Worm (Caenorhabditis elegans) whole organism, L4 larva: ENCODE measurements around the gene irld-17.
A peak's percentile ranks its signal among the peaks of the same experiment; 100 is the strongest.

Experiments used
- F26F4.8 ChIP-seq: fragments of 200-800 bp; sonication (Bioruptor generic); conservative IDR thresholded peaks from 2 replicates; pipeline ENCODE4 v1.3.6; 2022; ENCODE audit warnings: missing genetic modification characterization, missing compliant biosample characterization
- F37D6.2 ChIP-seq: sonication (generic microtip); optimal IDR thresholded peaks from 2 replicates; lab custom pipeline; 2016; ENCODE audit warnings: mild to moderate bottlenecking, missing genetic modification characterization, missing compliant biosample characterization
- T20F7.1 ChIP-seq: fragments of 200-800 bp; sonication (Bioruptor generic); optimal IDR thresholded peaks from 2 replicates; lab custom pipeline; 2018; ENCODE audit warnings: mild to moderate bottlenecking, missing genetic modification characterization, missing compliant biosample characterization
- T26A8.4 ChIP-seq: fragments of 200-800 bp; sonication (Bioruptor generic); IDR thresholded peaks from 2 replicates; pipeline ENCODE4 v1.3.6; 2022; ENCODE audit warnings: missing genetic modification characterization, missing compliant biosample characterization
- Y75B8A.6 ChIP-seq: fragments of 200-800 bp; sonication (Bioruptor generic); IDR thresholded peaks from 2 replicates; pipeline ENCODE4 v1.3.6; 2022; ENCODE audit warnings: missing genetic modification reagents, missing genetic modification characterization, missing compliant biosample characterization
- ZK337.2 ChIP-seq: fragments of 200-800 bp; sonication (Bioruptor generic); IDR thresholded peaks from 2 replicates; pipeline ENCODE4 v1.3.6; 2022; ENCODE audit warnings: missing genetic modification reagents, missing genetic modification characterization, missing compliant biosample characterization
- aly-2 ChIP-seq: sonication (generic microtip); optimal IDR thresholded peaks from 2 replicates; lab custom pipeline; 2018; ENCODE audit warnings: missing biosample characterization, missing genetic modification characterization
- ceh-20 ChIP-seq: fragments of 200-800 bp; sonication (Bioruptor generic); IDR thresholded peaks from 2 replicates; pipeline ENCODE4 v1.3.6; 2022; ENCODE audit warnings: missing genetic modification reagents, missing genetic modification characterization, missing compliant biosample characterization
- ceh-28 ChIP-seq: fragments of 150-350 bp; optimal IDR thresholded peaks from 2 replicates; lab custom pipeline; 2014; ENCODE audit warnings: missing biosample characterization, missing genetic modification reagents, missing genetic modification characterization
- ceh-32 ChIP-seq: sonication (generic microtip); optimal IDR thresholded peaks from 2 replicates; lab custom pipeline; 2016; ENCODE audit warnings: mild to moderate bottlenecking, missing genetic modification characterization, missing compliant biosample characterization; ENCODE audit not compliant: poor library complexity
- ceh-62 ChIP-seq: sonication (generic microtip); optimal IDR thresholded peaks from 2 replicates; lab custom pipeline; 2017; ENCODE audit warnings: missing biosample characterization, missing genetic modification characterization
- ces-1 ChIP-seq: fragments of 150-350 bp; sonication (generic microtip); optimal IDR thresholded peaks from 4 replicates; lab custom pipeline; 2014; ENCODE audit warnings: missing biosample characterization, missing genetic modification reagents, missing genetic modification characterization
- cey-2 ChIP-seq: sonication (generic microtip); optimal IDR thresholded peaks from 3 replicates; lab custom pipeline; 2017; ENCODE audit warnings: missing genetic modification characterization, mild to moderate bottlenecking, missing compliant biosample characterization, antibody characterized with exemption, borderline replicate concordance; ENCODE audit not compliant: insufficient read depth
- ctbp-1 ChIP-seq: fragments of 200-800 bp; sonication (Bioruptor generic); IDR thresholded peaks from 2 replicates; pipeline ENCODE4 v1.3.6; 2022; ENCODE audit warnings: missing genetic modification reagents, missing genetic modification characterization, missing compliant biosample characterization
- daf-16 ChIP-seq, 3 experiments: sonication (generic microtip); optimal IDR thresholded peaks; 2 replicates each; lab custom pipeline; 2016 to 2017; ENCODE audit warnings: missing genetic modification characterization in 3 of 3, missing genetic modification reagents in 3 of 3, mild to moderate bottlenecking in 2 of 3, missing compliant biosample characterization in 2 of 3, missing biosample characterization in 1 of 3, moderate library complexity in 1 of 3
- daf-8 ChIP-seq: fragments of 200-800 bp; sonication (Bioruptor generic); IDR thresholded peaks from 2 replicates; pipeline ENCODE4 v1.3.6; 2022; ENCODE audit warnings: missing genetic modification characterization, missing compliant biosample characterization
- dpl-1 ChIP-seq: fragments of 150-350 bp; optimal IDR thresholded peaks from 2 replicates; lab custom pipeline; 2014; ENCODE audit warnings: missing biosample characterization, missing genetic modification reagents, missing genetic modification characterization
- duxl-1 ChIP-seq: sonication (generic microtip); optimal IDR thresholded peaks from 2 replicates; lab custom pipeline; 2016; ENCODE audit warnings: mild to moderate bottlenecking, missing genetic modification characterization, moderate library complexity, missing compliant biosample characterization; ENCODE audit not compliant: poor library complexity
- fkh-10 ChIP-seq: fragments of 150-350 bp; optimal IDR thresholded peaks from 2 replicates; lab custom pipeline; 2014; ENCODE audit warnings: missing biosample characterization, missing genetic modification reagents, missing genetic modification characterization
- hif-1 ChIP-seq, 2 experiments: sonication (generic microtip); optimal IDR thresholded peaks; 2 replicates each; lab custom pipeline; 2016 to 2017; ENCODE audit warnings: missing compliant biosample characterization in 2 of 2, missing genetic modification characterization in 2 of 2, missing genetic modification reagents in 2 of 2, missing genotype in 2 of 2, mild to moderate bottlenecking in 1 of 2
- hlh-30 ChIP-seq: sonication (generic microtip); optimal IDR thresholded peaks from 2 replicates; lab custom pipeline; 2017; ENCODE audit warnings: antibody characterized with exemption, mild to moderate bottlenecking, missing genetic modification characterization, missing compliant biosample characterization; ENCODE audit not compliant: insufficient read depth
- hmg-1.1 ChIP-seq: fragments of 200-800 bp; sonication (Bioruptor generic); IDR thresholded peaks from 2 replicates; pipeline ENCODE4 v1.3.6; 2022; ENCODE audit warnings: missing genetic modification reagents, missing genetic modification characterization, missing compliant biosample characterization
- lim-7 ChIP-seq: fragments of 200-800 bp; sonication (Bioruptor generic); IDR thresholded peaks from 2 replicates; pipeline ENCODE4 v1.3.6; 2022; ENCODE audit warnings: missing genetic modification characterization, missing compliant biosample characterization
- lin-1 ChIP-seq: fragments of 200-800 bp; sonication (Bioruptor generic); IDR thresholded peaks from 2 replicates; pipeline ENCODE4 v1.3.6; 2022; ENCODE audit warnings: missing genetic modification reagents, missing genetic modification characterization, missing compliant biosample characterization
- lin-15B ChIP-seq: fragments of 150-350 bp; sonication (generic microtip); optimal IDR thresholded peaks from 3 replicates; lab custom pipeline; 2014; ENCODE audit warnings: missing biosample characterization, missing genetic modification characterization
- lin-38 ChIP-seq: fragments of 200-800 bp; sonication (Bioruptor generic); IDR thresholded peaks from 2 replicates; pipeline ENCODE4 v1.3.6; 2022; ENCODE audit warnings: missing genetic modification reagents, missing genetic modification characterization, missing compliant biosample characterization
- lsy-2 ChIP-seq, 2 experiments: fragments of 150-350 bp in 1 of 2; sonication (generic microtip) in 1 of 2; optimal IDR thresholded peaks; 2 replicates each; lab custom pipeline; 2014 to 2017; ENCODE audit warnings: missing biosample characterization in 2 of 2, missing genetic modification characterization in 2 of 2
- madf-5 ChIP-seq, 2 experiments: fragments of 200-800 bp; sonication (Bioruptor generic); IDR thresholded peaks; 2 replicates each; pipeline ENCODE4 v1.3.6; 2022; ENCODE audit warnings: missing compliant biosample characterization in 2 of 2, missing genetic modification characterization in 2 of 2
- mdl-1 ChIP-seq, 2 experiments: fragments of 150-350 bp in 1 of 2; sonication (generic microtip) in 1 of 2; optimal IDR thresholded peaks; 2 replicates each; lab custom pipeline; 2014 to 2017; ENCODE audit warnings: missing biosample characterization in 2 of 2, missing genetic modification characterization in 2 of 2
- mxl-2 ChIP-seq: fragments of 200-800 bp; sonication (Bioruptor generic); conservative IDR thresholded peaks from 2 replicates; pipeline ENCODE4 v1.3.6; 2022; ENCODE audit warnings: missing genetic modification reagents, missing genetic modification characterization, missing compliant biosample characterization
- mxl-3 ChIP-seq: fragments of 200-800 bp; sonication (Bioruptor generic); optimal IDR thresholded peaks from 2 replicates; lab custom pipeline; 2018; ENCODE audit warnings: mild to moderate bottlenecking, missing genetic modification characterization, missing compliant biosample characterization
- nhr-10 ChIP-seq: fragments of 150-350 bp; optimal IDR thresholded peaks from 2 replicates; lab custom pipeline; 2014; ENCODE audit warnings: missing biosample characterization, missing genetic modification characterization
- nhr-11 ChIP-seq: fragments of 150-350 bp; optimal IDR thresholded peaks from 2 replicates; lab custom pipeline; 2014; ENCODE audit warnings: missing biosample characterization, missing genetic modification characterization
- nhr-111 ChIP-seq: fragments of 200-800 bp; sonication (Bioruptor generic); optimal IDR thresholded peaks from 2 replicates; lab custom pipeline; 2018; ENCODE audit warnings: mild to moderate bottlenecking, missing genetic modification characterization, missing compliant biosample characterization
- nhr-237 ChIP-seq: sonication (generic microtip); optimal IDR thresholded peaks from 2 replicates; lab custom pipeline; 2017; ENCODE audit warnings: missing biosample characterization, missing genetic modification characterization
- nhr-42 ChIP-seq: fragments of 200-800 bp; sonication (Bioruptor generic); IDR thresholded peaks from 2 replicates; pipeline ENCODE4 v1.3.6; 2022; ENCODE audit warnings: missing genetic modification characterization, missing compliant biosample characterization
- nhr-6 ChIP-seq: fragments of 150-350 bp; optimal IDR thresholded peaks from 2 replicates; lab custom pipeline; 2014; ENCODE audit warnings: missing biosample characterization, missing genetic modification characterization
- pha-4 ChIP-seq, 2 experiments: fragments of 150-350 bp in 1 of 2; fragments of 200-800 bp in 1 of 2; sonication (Bioruptor generic) in 1 of 2; IDR thresholded peaks in 1 of 2; optimal IDR thresholded peaks in 1 of 2; 2 replicates each; pipeline versions ENCODE4 v1.3.6 to Lab custom; 2014 to 2022; ENCODE audit warnings: missing genetic modification characterization in 2 of 2, missing genetic modification reagents in 2 of 2, missing biosample characterization in 1 of 2, missing compliant biosample characterization in 1 of 2
- sdz-12 ChIP-seq: fragments of 200-800 bp; sonication (Bioruptor generic); optimal IDR thresholded peaks from 2 replicates; lab custom pipeline; 2018; ENCODE audit warnings: mild to moderate bottlenecking, missing genetic modification characterization, missing compliant biosample characterization
- set-16 ChIP-seq: fragments of 200-800 bp; sonication (Bioruptor generic); IDR thresholded peaks from 2 replicates; pipeline ENCODE4 v1.3.6; 2022; ENCODE audit warnings: missing genetic modification reagents, missing genetic modification characterization, missing compliant biosample characterization
- skn-1 ChIP-seq: fragments of 150-350 bp; optimal IDR thresholded peaks from 2 replicates; lab custom pipeline; 2014; ENCODE audit warnings: missing biosample characterization, missing genetic modification characterization
- snpc-1.2 ChIP-seq: fragments of 200-800 bp; sonication (Bioruptor generic); IDR thresholded peaks from 2 replicates; pipeline ENCODE4 v1.3.6; 2022; ENCODE audit warnings: missing genetic modification reagents, missing genetic modification characterization, missing compliant biosample characterization
- spr-3 ChIP-seq: fragments of 200-800 bp; sonication (Bioruptor generic); optimal IDR thresholded peaks from 2 replicates; lab custom pipeline; 2018; ENCODE audit warnings: mild to moderate bottlenecking, missing genetic modification characterization, missing compliant biosample characterization
- tra-1 ChIP-seq: fragments of 200-800 bp; sonication (Bioruptor generic); IDR thresholded peaks from 2 replicates; pipeline ENCODE4 v1.3.6; 2022; ENCODE audit warnings: missing genetic modification reagents, missing genetic modification characterization, missing compliant biosample characterization
- unc-39 ChIP-seq: sonication (generic microtip); optimal IDR thresholded peaks from 2 replicates; lab custom pipeline; 2017; ENCODE audit warnings: missing biosample characterization, missing genetic modification characterization
- vab-7 ChIP-seq: fragments of 200-800 bp; sonication (Bioruptor generic); IDR thresholded peaks from 2 replicates; pipeline ENCODE4 v1.3.6; 2022; ENCODE audit warnings: missing genetic modification reagents, missing genetic modification characterization, missing compliant biosample characterization
- zfp-3 ChIP-seq: fragments of 200-800 bp; sonication (Bioruptor generic); conservative IDR thresholded peaks from 2 replicates; pipeline ENCODE4 v1.3.6; 2022; ENCODE audit warnings: missing genetic modification reagents, missing genetic modification characterization, missing compliant biosample characterization
- zip-11 ChIP-seq: fragments of 200-800 bp; sonication (Bioruptor generic); IDR thresholded peaks from 2 replicates; pipeline ENCODE4 v1.3.6; 2022; ENCODE audit warnings: missing genetic modification characterization, missing compliant biosample characterization
- ztf-11 ChIP-seq: fragments of 150-350 bp; optimal IDR thresholded peaks from 2 replicates; lab custom pipeline; 2014; ENCODE audit warnings: missing biosample characterization, missing genetic modification characterization
- ztf-7 ChIP-seq: fragments of 150-350 bp; optimal IDR thresholded peaks from 2 replicates; lab custom pipeline; 2014; ENCODE audit warnings: missing biosample characterization, missing genetic modification characterization

The irld-17 gene

ce11 chrV:1610097-1610496 lies 21.7 kb upstream of the irld-17 start, which contains the start of gene nhr-177 (continued):
- TF ChIP-seq nhr-111 (no peak), pha-4 (GFP tag; IDR thresholded peaks at IDR 0.05; lab: Robert Waterston, UW) (no peak), pha-4 (tag; optimal IDR thresholded peaks at IDR 0.05; lab: Kevin White, UChicago) (no peak), ceh-62 (tag; lab: Kevin White, UChicago) (no peak), mdl-1 (tag; optimal IDR thresholded peaks at IDR 0.05; lab: Kevin White, UChicago) (no peak), nhr-237 (tag; lab: Kevin White, UChicago) (no peak), ztf-11 (tag; lab: Kevin White, UChicago) (no peak), F37D6.2 (tag; lab: Kevin White, UChicago) (no peak), vab-7 (GFP tag; lab: Robert Waterston, UW) (no peak), skn-1 (tag; lab: Kevin White, UChicago) (no peak), daf-16 (GFP tag; optimal IDR thresholded peaks at IDR 0.05; lab: Kevin White, UChicago) (no peak), daf-16 (tag; optimal IDR thresholded peaks at IDR 0.05; lab: Kevin White, UChicago) (peak; percentile 81), lin-15B (no peak), dpl-1 (GFP tag; lab: Kevin White, UChicago) (no peak), mxl-2 (GFP tag; lab: Robert Waterston, UW) (no peak), F26F4.8 (no peak), hmg-1.1 (GFP tag; lab: Robert Waterston, UW) (no peak), ceh-32 (tag; lab: Kevin White, UChicago) (no peak), mxl-3 (GFP tag; lab: Kevin White, UChicago) (peak; percentile 15), madf-5 (GFP tag; IDR thresholded peaks at IDR 0.05; lab: Robert Waterston, UW) (no peak), lim-7 (GFP tag; lab: Robert Waterston, UW) (no peak), T20F7.1 (GFP tag; lab: Kevin White, UChicago) (no peak), zfp-3 (no peak), ctbp-1 (GFP tag; lab: Robert Waterston, UW) (no peak), ces-1 (GFP tag; lab: Kevin White, UChicago) (no peak), hlh-30 (tag; lab: Kevin White, UChicago) (no peak), nhr-10 (tag; lab: Kevin White, UChicago) (no peak), nhr-11 (tag; lab: Kevin White, UChicago) (no peak), fkh-10 (GFP tag; lab: Kevin White, UChicago) (no peak), tra-1 (no peak), lsy-2 (tag; optimal IDR thresholded peaks at IDR 0.05; lab: Kevin White, UChicago) (no peak), nhr-6 (tag; lab: Kevin White, UChicago) (no peak), spr-3 (GFP tag; lab: Kevin White, UChicago) (no peak), ZK337.2 (GFP tag; lab: Robert Waterston, UW) (no peak), ceh-28 (tag; lab: Kevin White, UChicago) (no peak), sdz-12 (no peak), snpc-1.2 (no peak), unc-39 (tag; lab: Kevin White, UChicago) (no peak), nhr-42 (GFP tag; lab: Robert Waterston, UW) (no peak), duxl-1 (tag; lab: Kevin White, UChicago) (no peak), T26A8.4 (GFP tag; lab: Robert Waterston, UW) (no peak), set-16 (GFP tag; lab: Robert Waterston, UW) (no peak), ceh-20 (no peak), cey-2 (no peak), Y75B8A.6 (GFP tag; lab: Robert Waterston, UW) (no peak), lin-1 (GFP tag; lab: Robert Waterston, UW) (no peak), lin-38 (no peak), zip-11 (GFP tag; lab: Robert Waterston, UW) (no peak), ztf-7 (tag; lab: Kevin White, UChicago) (no peak), hif-1 (tag; optimal IDR thresholded peaks at IDR 0.05; lab: Kevin White, UChicago) (no peak), aly-2 (tag; lab: Kevin White, UChicago) (no peak), daf-8 (no peak)
